Worm (Caenorhabditis elegans) whole organism, L3 larva: ENCODE measurements around the gene nspe-5.
A peak's percentile ranks its signal among the peaks of the same experiment; 100 is the strongest.

Source experiments
- R02D3.7 ChIP-seq: fragments of 150-350 bp; optimal IDR thresholded peaks from 2 replicates; lab custom pipeline; 2014; ENCODE audit warnings: missing biosample characterization, missing genetic modification characterization
- ZK546.5 ChIP-seq: sonication (generic microtip); optimal IDR thresholded peaks from 2 replicates; lab custom pipeline; 2017; ENCODE audit warnings: missing biosample characterization, missing genetic modification characterization
- ceh-16 ChIP-seq: sonication (generic microtip); optimal IDR thresholded peaks from 2 replicates; lab custom pipeline; 2017; ENCODE audit warnings: missing biosample characterization, missing genetic modification characterization
- ceh-28 ChIP-seq: fragments of 150-350 bp; optimal IDR thresholded peaks from 2 replicates; lab custom pipeline; 2014; ENCODE audit warnings: missing biosample characterization, missing genetic modification reagents, missing genetic modification characterization
- ceh-82 ChIP-seq: fragments of 150-350 bp; optimal IDR thresholded peaks from 2 replicates; lab custom pipeline; 2014; ENCODE audit warnings: missing biosample characterization, missing genetic modification characterization
- ceh-9 ChIP-seq: sonication (generic microtip); optimal IDR thresholded peaks from 2 replicates; lab custom pipeline; 2018; ENCODE audit warnings: missing biosample characterization, missing genetic modification characterization
- daf-12 ChIP-seq: fragments of 150-350 bp; optimal IDR thresholded peaks from 2 replicates; lab custom pipeline; 2014; ENCODE audit warnings: missing biosample characterization, missing genetic modification reagents, missing genetic modification characterization
- egl-27 ChIP-seq: sonication (generic microtip); optimal IDR thresholded peaks from 4 replicates; lab custom pipeline; 2017; ENCODE audit warnings: missing biosample characterization, missing genetic modification reagents, missing genetic modification characterization
- elt-1 ChIP-seq: fragments of 150-350 bp; optimal IDR thresholded peaks from 2 replicates; lab custom pipeline; 2014; ENCODE audit warnings: missing biosample characterization, missing genetic modification characterization
- eor-1 ChIP-seq, 2 experiments: fragments of 150-350 bp; optimal IDR thresholded peaks; 2 replicates each; lab custom pipeline; 2014 to 2018; ENCODE audit warnings: missing biosample characterization in 2 of 2, missing genetic modification characterization in 2 of 2
- fkh-10 ChIP-seq: sonication (generic microtip); optimal IDR thresholded peaks from 2 replicates; lab custom pipeline; 2017; ENCODE audit warnings: missing biosample characterization, missing genetic modification reagents, missing genetic modification characterization
- fkh-2 ChIP-seq: fragments of 150-350 bp; optimal IDR thresholded peaks from 2 replicates; lab custom pipeline; 2014; ENCODE audit warnings: missing biosample characterization, missing genetic modification reagents, missing genetic modification characterization
- fos-1 ChIP-seq: fragments of 150-350 bp; optimal IDR thresholded peaks from 2 replicates; lab custom pipeline; 2014; ENCODE audit warnings: missing biosample characterization, missing genetic modification characterization
- lin-15B ChIP-seq: fragments of 150-350 bp; optimal IDR thresholded peaks from 2 replicates; lab custom pipeline; 2014; ENCODE audit warnings: missing biosample characterization, missing genetic modification characterization
- lin-39 ChIP-seq: fragments of 150-350 bp; optimal IDR thresholded peaks from 2 replicates; lab custom pipeline; 2018; ENCODE audit warnings: missing biosample characterization, missing genetic modification reagents, missing genetic modification characterization
- lsy-12 ChIP-seq: sonication (generic microtip); optimal IDR thresholded peaks from 2 replicates; lab custom pipeline; 2016; ENCODE audit warnings: mild to moderate bottlenecking, missing genetic modification characterization, missing compliant biosample characterization
- mdl-1 ChIP-seq: fragments of 150-350 bp; optimal IDR thresholded peaks from 2 replicates; lab custom pipeline; 2014; ENCODE audit warnings: missing biosample characterization, missing genetic modification characterization
- nfya-1 ChIP-seq: sonication (generic microtip); optimal IDR thresholded peaks from 2 replicates; lab custom pipeline; 2017; ENCODE audit warnings: missing genetic modification characterization, mild to moderate bottlenecking, missing compliant biosample characterization, antibody characterized with exemption, moderate library complexity; ENCODE audit not compliant: insufficient read depth
- nhr-11 ChIP-seq: fragments of 150-350 bp; optimal IDR thresholded peaks from 2 replicates; lab custom pipeline; 2014; ENCODE audit warnings: missing biosample characterization, missing genetic modification characterization
- nhr-12 ChIP-seq: fragments of 150-350 bp; optimal IDR thresholded peaks from 2 replicates; lab custom pipeline; 2014; ENCODE audit warnings: missing biosample characterization, missing genetic modification characterization
- nhr-23 ChIP-seq: fragments of 150-350 bp; optimal IDR thresholded peaks from 2 replicates; lab custom pipeline; 2014; ENCODE audit warnings: missing biosample characterization, missing genetic modification reagents, missing genetic modification characterization
- nhr-237 ChIP-seq: fragments of 150-350 bp; optimal IDR thresholded peaks from 2 replicates; lab custom pipeline; 2014; ENCODE audit warnings: missing biosample characterization, missing genetic modification characterization
- nhr-67 ChIP-seq: fragments of 150-350 bp; optimal IDR thresholded peaks from 2 replicates; lab custom pipeline; 2014; ENCODE audit warnings: missing biosample characterization, missing genetic modification characterization
- nhr-76 ChIP-seq: fragments of 150-350 bp; sonication (generic microtip); optimal IDR thresholded peaks from 5 replicates; lab custom pipeline; 2014; ENCODE audit warnings: missing biosample characterization, missing genetic modification characterization
- pha-4 ChIP-seq: fragments of 150-350 bp; optimal IDR thresholded peaks from 2 replicates; lab custom pipeline; 2014; ENCODE audit warnings: missing biosample characterization, missing genetic modification reagents, missing genetic modification characterization
- pqm-1 ChIP-seq: fragments of 150-350 bp; optimal IDR thresholded peaks from 2 replicates; lab custom pipeline; 2017; ENCODE audit warnings: missing biosample characterization, missing genetic modification characterization, inconsistent platforms
- sea-2 ChIP-seq: fragments of 150-350 bp; sonication (generic microtip); optimal IDR thresholded peaks from 4 replicates; lab custom pipeline; 2014; ENCODE audit warnings: missing biosample characterization, missing genetic modification reagents, missing genetic modification characterization
- skn-1 ChIP-seq: fragments of 150-350 bp; optimal IDR thresholded peaks from 2 replicates; lab custom pipeline; 2014; ENCODE audit warnings: missing biosample characterization, missing genetic modification characterization
- snpc-4 ChIP-seq: fragments of 150-350 bp; optimal IDR thresholded peaks from 2 replicates; lab custom pipeline; 2014; ENCODE audit warnings: missing biosample characterization, missing genetic modification characterization
- unc-39 ChIP-seq: sonication (generic microtip); optimal IDR thresholded peaks from 4 replicates; lab custom pipeline; 2017; ENCODE audit warnings: missing biosample characterization, missing genetic modification characterization
- ztf-4 ChIP-seq: fragments of 150-350 bp; optimal IDR thresholded peaks from 2 replicates; lab custom pipeline; 2014; ENCODE audit warnings: missing biosample characterization, missing genetic modification characterization

nspe-5 gene

DNA sequence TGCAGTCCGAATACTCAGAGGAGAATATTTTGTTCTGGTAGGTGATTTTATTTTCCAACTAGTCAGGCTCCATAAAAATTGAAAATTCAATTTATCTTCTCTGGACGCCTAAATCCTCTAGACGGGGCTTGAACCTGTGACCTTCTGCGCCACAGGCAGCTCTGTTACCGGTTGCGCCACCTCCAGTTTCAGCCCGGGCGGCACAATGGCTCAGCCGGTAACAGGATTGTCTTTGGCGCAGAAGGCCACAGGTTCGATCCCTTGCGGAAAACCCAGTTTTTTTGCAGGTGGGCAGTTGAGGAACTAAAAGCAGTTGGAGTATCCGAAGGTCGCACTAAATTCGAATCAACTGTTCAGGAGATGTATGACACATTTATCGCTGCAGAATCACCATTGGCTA, 41.2 kb downstream of the nspe-5 start:
- TF ChIP-seq pqm-1 (no peak), ceh-82 (no peak), nhr-67 (tag; lab: Kevin White, UChicago) (no peak), egl-27 (tag; lab: Kevin White, UChicago) (no peak), nhr-11 (no peak), fkh-2 (tag; lab: Kevin White, UChicago) (no peak), fos-1 (no peak), ztf-4 (tag; lab: Kevin White, UChicago) (no peak), nhr-76 (tag; lab: Kevin White, UChicago) (no peak), ZK546.5 (tag; lab: Kevin White, UChicago) (no peak), pha-4 (tag; lab: Kevin White, UChicago) (no peak), ceh-16 (no peak), nhr-237 (tag; lab: Kevin White, UChicago) (no peak), sea-2 (GFP tag; lab: Kevin White, UChicago) (no peak), lsy-12 (no peak), elt-1 (tag; lab: Kevin White, UChicago) (no peak)

DNA sequence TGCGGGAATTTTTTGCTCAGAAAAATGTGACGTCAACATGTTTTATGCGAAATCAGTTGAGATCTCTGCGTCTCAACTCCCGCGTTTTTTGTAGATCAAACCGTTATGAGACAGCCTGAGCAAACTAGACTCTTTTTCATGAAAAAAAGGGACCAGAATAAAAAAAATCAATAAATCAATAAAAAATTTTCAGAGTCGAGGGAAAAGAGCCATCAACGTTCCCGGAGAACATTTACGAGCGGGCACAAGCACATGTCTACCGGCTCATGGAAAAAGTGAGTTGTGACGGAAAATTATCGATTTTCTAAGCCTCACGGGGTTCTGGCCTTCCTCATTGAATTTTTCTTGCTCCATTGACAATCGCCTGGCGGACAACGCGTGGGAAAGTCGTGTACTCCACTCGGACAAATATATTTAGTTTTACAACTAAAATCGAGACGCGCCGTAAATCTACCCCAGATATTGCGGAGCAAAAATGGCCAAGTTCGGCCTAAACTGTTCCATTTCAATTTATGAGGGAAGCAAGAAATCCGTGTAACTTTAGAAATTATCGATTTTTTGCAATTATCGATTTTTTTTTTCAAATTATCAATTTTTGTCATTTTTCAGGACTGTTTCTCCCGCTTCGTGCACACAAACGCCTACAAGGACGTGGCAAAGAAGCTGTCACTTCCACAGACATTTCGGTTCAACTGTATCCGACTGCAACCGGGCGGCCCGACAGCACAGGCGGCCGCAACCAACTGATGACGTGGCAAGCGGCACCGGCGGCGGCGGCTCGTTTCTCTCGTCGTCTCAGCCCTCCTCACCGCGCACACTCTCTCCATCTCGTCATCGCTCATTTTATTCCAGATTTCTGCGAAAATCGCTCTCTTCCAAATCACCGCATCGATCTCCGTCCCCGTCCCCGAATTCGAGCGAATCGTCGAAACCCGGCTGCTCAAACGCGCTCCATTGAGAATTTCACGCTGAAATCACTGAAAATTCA, 42.5 kb downstream of the nspe-5 start:
- no peak for TF ChIP-seq lsy-12
- no peak for TF ChIP-seq daf-12
- peak; percentile 69 for TF ChIP-seq ceh-28 (tag; lab: Kevin White, UChicago)
- TF ChIP-seq ceh-9 (tag; lab: Kevin White, UChicago), result no peak
- no peak for TF ChIP-seq nhr-12 (tag; lab: Kevin White, UChicago)

DNA sequence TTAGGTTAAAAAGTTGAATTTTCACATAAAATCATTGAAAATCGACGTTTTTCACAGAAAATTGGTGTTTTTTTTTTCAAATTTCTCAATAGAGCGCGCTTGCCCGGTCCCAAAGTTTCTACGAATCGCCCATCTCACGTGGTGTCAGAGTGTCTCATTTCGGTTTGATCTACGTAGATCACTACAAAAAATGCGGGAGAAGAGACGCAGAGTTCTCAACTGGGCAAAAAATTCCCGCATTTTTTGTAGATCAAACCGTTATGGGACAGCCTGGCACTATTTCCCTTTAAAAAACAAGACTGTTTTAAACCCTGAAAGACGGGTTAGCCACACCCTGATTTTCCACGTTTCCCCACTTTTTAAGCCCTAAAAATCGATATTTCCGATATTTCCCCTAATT, 43.2 kb downstream of the nspe-5 start:
- TF ChIP-seq ceh-28 (tag; lab: Kevin White, UChicago) (peak; percentile 29), lin-15B (tag; lab: Kevin White, UChicago) (no peak)

DNA sequence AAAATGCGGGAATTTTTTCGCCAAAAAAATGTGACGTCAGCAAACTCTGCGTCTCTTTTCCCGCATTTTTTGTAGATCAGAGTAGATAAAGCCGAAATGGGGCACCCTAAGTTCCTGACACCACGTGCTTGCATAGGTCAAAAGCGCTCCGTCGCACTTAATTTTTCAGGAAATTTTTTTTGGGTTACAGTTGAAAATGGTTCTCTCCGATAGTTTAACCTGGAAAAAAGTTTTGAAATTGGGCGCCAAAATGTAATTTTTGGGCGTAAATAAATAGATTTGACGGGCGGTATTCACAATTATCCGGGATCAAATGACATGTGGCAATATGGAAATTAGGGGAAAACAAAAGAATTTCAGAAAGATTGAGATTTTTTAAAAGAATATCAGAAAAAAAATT, 43.8 kb downstream of the nspe-5 start:
- TF ChIP-seq pha-4 (tag; lab: Kevin White, UChicago), result no peak
- TF ChIP-seq lin-15B (tag; lab: Kevin White, UChicago), result peak; percentile 14
- TF ChIP-seq, all 47 proteins: peak for 1

DNA sequence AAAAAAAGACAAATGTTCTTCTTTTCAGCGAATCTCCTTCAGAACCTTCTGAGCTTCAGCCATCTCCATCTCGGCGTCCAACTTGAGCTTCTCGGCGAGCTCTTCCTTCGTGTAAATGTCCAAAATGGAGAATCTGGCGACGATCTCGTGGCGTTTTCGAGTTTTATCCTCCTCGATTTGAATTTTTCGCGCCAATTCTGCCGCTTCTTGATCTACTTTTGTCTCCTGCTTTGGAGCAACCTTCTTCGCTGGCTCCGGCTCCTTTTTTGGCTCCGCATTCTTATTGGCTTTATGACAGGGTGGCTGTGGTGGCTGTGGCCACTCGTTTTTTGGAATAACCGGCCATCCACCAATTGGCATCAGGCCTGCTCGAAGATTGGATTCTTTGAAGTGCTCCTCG, 44.6 kb downstream of the nspe-5 start:
- TF ChIP-seq nhr-23 (tag; lab: Kevin White, UChicago), result no peak
- TF ChIP-seq nhr-237 (tag; lab: Kevin White, UChicago), result no peak
- TF ChIP-seq eor-1 (tag; optimal IDR thresholded peaks at IDR 0.05; lab: Kevin White, UChicago), result no peak
- TF ChIP-seq ztf-4 (tag; lab: Kevin White, UChicago), result no peak
- no peak for TF ChIP-seq fkh-10 (GFP tag; lab: Kevin White, UChicago)
- TF ChIP-seq sea-2 (GFP tag; lab: Kevin White, UChicago), result no peak
- no peak for TF ChIP-seq lin-15B (tag; lab: Kevin White, UChicago)
- TF ChIP-seq ZK546.5 (tag; lab: Kevin White, UChicago), result no peak
- no peak for TF ChIP-seq unc-39
- TF ChIP-seq, all 47 proteins: peak for 0

DNA sequence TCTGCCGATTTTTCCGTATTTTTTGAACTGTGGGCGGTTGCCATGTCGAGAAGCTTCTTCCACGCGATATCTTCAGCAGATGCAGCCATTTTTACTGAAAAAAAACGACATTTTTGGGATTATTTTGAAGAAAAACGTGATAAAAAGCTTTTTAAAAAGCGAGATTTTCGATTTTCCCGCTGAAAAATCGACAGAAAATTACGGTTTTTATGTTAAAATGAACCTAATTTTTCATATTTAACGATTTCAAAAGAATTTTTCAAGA, 49.0 kb downstream of the nspe-5 start, which contains the start of gene Y38E10A.22:
TSS of gene Y38E10A.22 (minus strand) at position 101 of the 265 bp plus-strand sequence.
- TF ChIP-seq sea-2 (GFP tag; lab: Kevin White, UChicago) (no peak), lin-15B (tag; lab: Kevin White, UChicago) (no peak), nhr-237 (tag; lab: Kevin White, UChicago) (no peak), lin-39 (no peak), skn-1 (tag; lab: Kevin White, UChicago) (no peak), snpc-4 (no peak), mdl-1 (tag; lab: Kevin White, UChicago) (no peak), lsy-12 (no peak), nhr-23 (tag; lab: Kevin White, UChicago) (no peak), R02D3.7 (no peak), unc-39 (no peak), nhr-76 (tag; lab: Kevin White, UChicago) (no peak), fkh-10 (GFP tag; lab: Kevin White, UChicago) (no peak), nfya-1 (tag; lab: Kevin White, UChicago) (no peak), fos-1 (no peak)
